Fruit fly (Drosophila melanogaster): ENCODE results near the gene Nuf2.

Gene Nuf2

DNA sequence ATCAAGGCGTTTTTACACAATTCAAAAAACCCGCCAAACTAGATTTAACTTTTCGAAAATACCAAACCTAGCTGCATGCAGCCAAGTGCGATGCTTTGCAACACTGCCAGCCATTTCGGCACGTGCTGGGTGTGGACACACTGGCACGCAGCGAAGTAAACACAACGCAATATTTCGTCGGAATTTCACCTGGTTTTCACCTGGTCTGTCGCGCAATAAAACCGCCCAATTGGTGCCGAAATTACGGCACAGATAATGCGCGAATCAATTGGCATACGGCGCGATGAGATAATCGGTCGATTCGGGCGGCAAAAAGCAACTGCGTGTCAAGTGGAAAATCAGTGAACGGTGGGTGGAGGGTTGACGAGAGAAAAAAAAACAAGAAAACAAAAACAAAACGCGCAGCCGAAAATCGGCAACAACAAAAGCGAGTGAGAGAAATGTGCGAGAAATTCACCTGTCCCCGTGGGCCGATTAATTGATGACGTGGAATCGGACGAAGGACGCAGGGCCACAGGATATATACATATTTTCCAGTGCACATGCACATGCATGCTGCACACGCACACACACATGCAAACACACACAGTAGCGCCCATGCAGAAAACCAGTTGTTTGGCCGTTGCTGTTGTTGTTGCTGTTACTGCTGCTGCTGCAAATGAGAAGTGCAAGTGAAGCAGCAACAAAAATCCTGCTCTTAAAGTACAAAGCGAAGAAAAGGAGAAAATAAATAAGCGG, 9.3 kb downstream of the Nuf2 start, which contains the start of gene Mnn1:
Gene Mnn1 (plus strand): TSS at position 113 of the 738 bp plus-strand sequence.
- TF ChIP-seq bbx (GFP tag; IDR thresholded peaks at IDR 0.05; ENCODE audit: partially characterized antibody), result peak; percentile 52; the same call in 1 of the 2 replicates
- peak; percentile 25 for TF ChIP-seq Nf-YB (GFP tag; optimal IDR thresholded peaks at IDR 0.05)
- TF ChIP-seq CG13624 (GFP tag; optimal IDR thresholded peaks at IDR 0.05), result peak; percentile 98
- no peak for TF ChIP-seq CG11560 (tag; IDR thresholded peaks at IDR 0.05)
- TF ChIP-seq dati (GFP tag; IDR thresholded peaks at IDR 0.05), result no peak
- TF ChIP-seq CG13123 (GFP tag; optimal IDR thresholded peaks at IDR 0.05), result no peak
- TF ChIP-seq Ssrp (tag; optimal IDR thresholded peaks at IDR 0.05), result no peak
- TF ChIP-seq H15 (GFP tag; IDR thresholded peaks at IDR 0.05), result no peak
- TF ChIP-seq ase (GFP tag; IDR thresholded peaks at IDR 0.05), result no peak
- peak; percentile 71 for TF ChIP-seq lilli (GFP tag; optimal IDR thresholded peaks at IDR 0.05)
- TF ChIP-seq az2 (GFP tag; optimal IDR thresholded peaks at IDR 0.05), result peak; percentile 31
- TF ChIP-seq HmgD (GFP tag; optimal IDR thresholded peaks at IDR 0.05), result peak; percentile 52
- peak; percentile 71; the same call in 2 of the 3 replicates for TF ChIP-seq ci (GFP tag; IDR thresholded peaks at IDR 0.05)
- TF ChIP-seq Atf3 (GFP tag; optimal IDR thresholded peaks at IDR 0.05), result peak; percentile 58
- no peak for TF ChIP-seq CG9876 (GFP tag; optimal IDR thresholded peaks at IDR 0.05)
- peak; percentile 26; the same call in 1 of the 2 replicates for TF ChIP-seq tna (GFP tag; IDR thresholded peaks at IDR 0.05; ENCODE audit: partially characterized antibody)
- no peak for TF ChIP-seq wdn (GFP tag; IDR thresholded peaks at IDR 0.05)
- no peak for TF ChIP-seq nau (GFP tag; optimal IDR thresholded peaks at IDR 0.05)
- no peak for TF ChIP-seq Gsc (GFP tag; IDR thresholded peaks at IDR 0.05)
- TF ChIP-seq Fer2 (tag; optimal IDR thresholded peaks at IDR 0.05), result no peak
- no peak for TF ChIP-seq CG18262 (tag; optimal IDR thresholded peaks at IDR 0.05)
- no peak for TF ChIP-seq CG14050 (GFP tag; IDR thresholded peaks at IDR 0.05)
- peak; percentile 98 for TF ChIP-seq Dp (GFP tag; optimal IDR thresholded peaks at IDR 0.05)
- no peak for TF ChIP-seq psq (GFP tag; optimal IDR thresholded peaks at IDR 0.05)
- TF ChIP-seq CrebB (tag; optimal IDR thresholded peaks at IDR 0.05), result peak; percentile 30
- peak; percentile 30 for TF ChIP-seq NC2β (GFP tag; optimal IDR thresholded peaks at IDR 0.05)
- TF ChIP-seq CG1024 (GFP tag; IDR thresholded peaks at IDR 0.05), result no peak
- no peak for TF ChIP-seq grau (tag; optimal IDR thresholded peaks at IDR 0.05)
- TF ChIP-seq hbn (GFP tag; IDR thresholded peaks at IDR 0.05; ENCODE audit: partially characterized antibody), result no peak
- peak; percentile 6 for TF ChIP-seq zf30C (GFP tag; optimal IDR thresholded peaks at IDR 0.05)
- no peak for TF ChIP-seq gcm (GFP tag; optimal IDR thresholded peaks at IDR 0.05)
- no peak for TF ChIP-seq kni (GFP tag; optimal IDR thresholded peaks at IDR 0.05)
- peak; percentile 32 for TF ChIP-seq CG10979 (tag; optimal IDR thresholded peaks at IDR 0.05)
- TF ChIP-seq Hr39 (optimal IDR thresholded peaks at IDR 0.05), result no peak
- no peak for TF ChIP-seq yki (optimal IDR thresholded peaks at IDR 0.05)
- no peak for TF ChIP-seq gsb (GFP tag; IDR thresholded peaks at IDR 0.05)
- TF ChIP-seq pb (GFP tag; optimal IDR thresholded peaks at IDR 0.05), result peak; percentile 44
- no peak for TF ChIP-seq CG17361 (GFP tag; IDR thresholded peaks at IDR 0.05)
- TF ChIP-seq onecut (GFP tag; IDR thresholded peaks at IDR 0.05), result no peak
- TF ChIP-seq H2.0 (GFP tag; IDR thresholded peaks at IDR 0.05), result no peak
- TF ChIP-seq sens (GFP tag), result peak; percentile 81
- TF ChIP-seq usp (GFP tag; optimal IDR thresholded peaks at IDR 0.05), result no peak
- TF ChIP-seq dan (GFP tag; IDR thresholded peaks at IDR 0.05), result no peak
- peak; percentile 59 for TF ChIP-seq da (GFP tag; optimal IDR thresholded peaks at IDR 0.05)
- TF ChIP-seq CG12299 (tag; optimal IDR thresholded peaks at IDR 0.05), result no peak
- TF ChIP-seq CG30403 (GFP tag; optimal IDR thresholded peaks at IDR 0.05), result peak; percentile 38
- TF ChIP-seq her (GFP tag; optimal IDR thresholded peaks at IDR 0.05), result peak; percentile 64
- no peak for TF ChIP-seq ewg (GFP tag; optimal IDR thresholded peaks at IDR 0.05)
- no peak for TF ChIP-seq CG16779 (GFP tag; IDR thresholded peaks at IDR 0.05)
- TF ChIP-seq dysf (GFP tag; IDR thresholded peaks at IDR 0.05), result no peak
- no peak for TF ChIP-seq gce (GFP tag; IDR thresholded peaks at IDR 0.05)
- TF ChIP-seq trh (GFP tag; optimal IDR thresholded peaks at IDR 0.05), result no peak

Data from whole organism, embryonic.